Fruit fly (Drosophila melanogaster): ENCODE results near the gene CG9592.
A peak's percentile ranks its signal among the peaks of the same experiment; 100 is the strongest.

The CG9592 gene

DNA sequence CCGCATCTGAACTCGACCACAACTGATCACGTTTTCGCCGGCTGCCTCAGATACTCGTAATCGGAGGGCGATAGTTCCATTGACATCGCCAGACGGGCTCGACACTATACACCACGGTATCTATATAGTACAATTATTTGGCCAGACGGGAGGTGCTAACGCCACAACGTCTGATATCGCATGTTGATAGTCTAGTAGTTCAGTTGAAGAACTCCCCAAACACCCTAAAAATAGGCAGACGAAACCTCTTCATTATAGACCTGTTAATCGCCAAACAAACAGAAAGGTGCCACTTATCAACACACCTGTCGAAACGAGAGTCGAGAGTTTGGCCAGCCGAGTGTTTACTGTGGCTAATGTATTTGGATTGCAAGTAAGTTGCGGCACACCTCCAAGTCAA is 37.4 kb downstream of the CG9592 start (continued):
- TF ChIP-seq NC2α (GFP tag; optimal IDR thresholded peaks at IDR 0.05), result peak; percentile 11
- TF ChIP-seq CG14014 (GFP tag; IDR thresholded peaks at IDR 0.05), result no peak; the same call in 1 of the 2 replicates
- TF ChIP-seq fd64A (GFP tag; optimal IDR thresholded peaks at IDR 0.05), result peak; percentile 76
- no peak for TF ChIP-seq amos (GFP tag; IDR thresholded peaks at IDR 0.05; ENCODE audit: partially characterized antibody)
- TF ChIP-seq CG9817 (tag; optimal IDR thresholded peaks at IDR 0.05), result no peak
- TF ChIP-seq schlank (tag; optimal IDR thresholded peaks at IDR 0.05), result peak; percentile 16
- TF ChIP-seq lola (GFP tag; optimal IDR thresholded peaks at IDR 0.05), result peak in 1 of 3 experiments; percentile 28
- TF ChIP-seq D19B (GFP tag; optimal IDR thresholded peaks at IDR 0.05), result no peak
- peak; percentile 63 for TF ChIP-seq Kr (GFP tag; optimal IDR thresholded peaks at IDR 0.05)
- TF ChIP-seq sens-2 (GFP tag; IDR thresholded peaks at IDR 0.05), result 0 out of 2 replicates have a peak, but pooled peaks have one; percentile 9
- TF ChIP-seq eve (GFP tag; optimal IDR thresholded peaks at IDR 0.05), result peak in 1 of 2 experiments; percentile 44
- peak; percentile 69 for TF ChIP-seq Fer1 (GFP tag; optimal IDR thresholded peaks at IDR 0.05)
- TF ChIP-seq CG13296 (GFP tag; optimal IDR thresholded peaks at IDR 0.05), result peak; percentile 44
- TF ChIP-seq gfzf (GFP tag; optimal IDR thresholded peaks at IDR 0.05), result peak; percentile 6
- TF ChIP-seq tio (GFP tag; optimal IDR thresholded peaks at IDR 0.05), result no peak
- TF ChIP-seq p53 (GFP tag; optimal IDR thresholded peaks at IDR 0.05), result no peak
- peak; percentile 42 for TF ChIP-seq dmrt99B (tag; optimal IDR thresholded peaks at IDR 0.05)
- TF ChIP-seq stc (GFP tag; IDR thresholded peaks at IDR 0.05), result peak; percentile 37; the same call in 1 of the 2 replicates
- peak; percentile 25 for TF ChIP-seq Meics (GFP tag; optimal IDR thresholded peaks at IDR 0.05)
- no peak for TF ChIP-seq ems (GFP tag; optimal IDR thresholded peaks at IDR 0.05)
- peak; percentile 5 for TF ChIP-seq CG10267 (tag; optimal IDR thresholded peaks at IDR 0.05)
- no peak for TF ChIP-seq Ets65A (GFP tag)
- no peak; the same call in 1 of the 2 replicates for TF ChIP-seq CG32532 (GFP tag; IDR thresholded peaks at IDR 0.05)
- peak; percentile 26 for TF ChIP-seq CG15011 (GFP tag; optimal IDR thresholded peaks at IDR 0.05)
- TF ChIP-seq pfk (GFP tag; optimal IDR thresholded peaks at IDR 0.05), result peak; percentile 47
- no peak; the same call in 1 of the 2 replicates for TF ChIP-seq ranshi (GFP tag; IDR thresholded peaks at IDR 0.05)
- peak in 1 of 2 experiments; percentile 29 for TF ChIP-seq insv (GFP tag; optimal IDR thresholded peaks at IDR 0.05)
- peak; percentile 88 for TF ChIP-seq grau (tag; optimal IDR thresholded peaks at IDR 0.05)
- no peak for TF ChIP-seq shn (GFP tag; optimal IDR thresholded peaks at IDR 0.05)
- peak; percentile 47 for TF ChIP-seq CG33557 (GFP tag; optimal IDR thresholded peaks at IDR 0.05)
- TF ChIP-seq Max (GFP tag; optimal IDR thresholded peaks at IDR 0.05), result no peak
- no peak for TF ChIP-seq danr (GFP tag; IDR thresholded peaks at IDR 0.05)
- TF ChIP-seq CG8290 (GFP tag; optimal IDR thresholded peaks at IDR 0.05), result peak; percentile 20
- peak in 1 of 2 experiments; percentile 50 for TF ChIP-seq CG8290 (tag; optimal IDR thresholded peaks at IDR 0.05)
- TF ChIP-seq sisA (GFP tag; IDR thresholded peaks at IDR 0.05), result no peak
- peak; percentile 15 for TF ChIP-seq gem (tag; optimal IDR thresholded peaks at IDR 0.05)
- TF ChIP-seq CG18599 (GFP tag; optimal IDR thresholded peaks at IDR 0.05), result peak; percentile 51
- TF ChIP-seq Awh (GFP tag; IDR thresholded peaks at IDR 0.05), result 0 out of 2 replicates have a peak, but pooled peaks have one; percentile 49
- TF ChIP-seq row (GFP tag; IDR thresholded peaks at IDR 0.05), result peak; percentile 36; the same call in 2 of the 3 replicates
- TF ChIP-seq cas (GFP tag; IDR thresholded peaks at IDR 0.05), result no peak
- TF ChIP-seq chm (GFP tag; IDR thresholded peaks at IDR 0.05), result 0 out of 2 replicates have a peak, but pooled peaks have one; percentile 24
- TF ChIP-seq mirr (GFP tag; optimal IDR thresholded peaks at IDR 0.05), result peak; percentile 83
- no peak for TF ChIP-seq Adf1 (GFP tag; IDR thresholded peaks at IDR 0.05)
- TF ChIP-seq sug (tag; optimal IDR thresholded peaks at IDR 0.05), result peak; percentile 90
- peak; percentile 40 for TF ChIP-seq sqz (GFP tag; optimal IDR thresholded peaks at IDR 0.05)
- TF ChIP-seq CG4707 (GFP tag; optimal IDR thresholded peaks at IDR 0.05), result peak; percentile 57
- TF ChIP-seq tap (tag; optimal IDR thresholded peaks at IDR 0.05), result peak; percentile 2
- no peak for TF ChIP-seq CG9727 (GFP tag; optimal IDR thresholded peaks at IDR 0.05)
- 0 out of 2 replicates have a peak, but pooled peaks have one; percentile 39 for TF ChIP-seq Nf-YA (GFP tag; IDR thresholded peaks at IDR 0.05)
- peak; percentile 85 for TF ChIP-seq grn (GFP tag; optimal IDR thresholded peaks at IDR 0.05)
- no peak for TF ChIP-seq crol (GFP tag; IDR thresholded peaks at IDR 0.05)

Measured in whole organism, embryonic.